Worm (Caenorhabditis elegans) whole organism, early embryonic: ENCODE results near the gene C15H11.13.
A peak's percentile ranks its signal among the peaks of the same experiment; 100 is the strongest.

Source experiments
- B0310.2 ChIP-seq: sonication (generic microtip); optimal IDR thresholded peaks from 2 replicates; lab custom pipeline; 2016; ENCODE audit warnings: mild to moderate bottlenecking, missing genetic modification characterization, missing compliant biosample characterization
- F13C5.2 ChIP-seq: sonication (generic microtip); optimal IDR thresholded peaks from 2 replicates; lab custom pipeline; 2017; ENCODE audit warnings: mild to moderate bottlenecking, missing genetic modification characterization, inconsistent platforms, missing compliant biosample characterization
- aly-1 ChIP-seq: sonication (generic microtip); optimal IDR thresholded peaks from 2 replicates; lab custom pipeline; 2016; ENCODE audit warnings: missing genetic modification characterization, missing compliant biosample characterization
- ama-1 ChIP-seq: fragments of 150-350 bp; optimal IDR thresholded peaks from 2 replicates; lab custom pipeline; 2014
- ceh-13 ChIP-seq: fragments of 200-800 bp; sonication (Bioruptor generic); optimal IDR thresholded peaks from 2 replicates; lab custom pipeline; 2018; ENCODE audit warnings: mild to moderate bottlenecking, missing genetic modification characterization, missing compliant biosample characterization
- ceh-36 ChIP-seq: sonication (generic microtip); optimal IDR thresholded peaks from 2 replicates; lab custom pipeline; 2016; ENCODE audit warnings: missing genetic modification characterization, inconsistent platforms, missing compliant biosample characterization
- ets-7 ChIP-seq: sonication (generic microtip); optimal IDR thresholded peaks from 2 replicates; lab custom pipeline; 2016; ENCODE audit warnings: missing genotype, missing genetic modification characterization, missing compliant biosample characterization
- flt-1 ChIP-seq: fragments of 200-800 bp; sonication (Bioruptor generic); IDR thresholded peaks from 2 replicates; pipeline ENCODE4 v1.3.6; 2022; ENCODE audit warnings: missing genetic modification characterization, missing compliant biosample characterization
- hmbx-1 ChIP-seq: sonication (generic microtip); optimal IDR thresholded peaks from 2 replicates; lab custom pipeline; 2016; ENCODE audit warnings: mild to moderate bottlenecking, missing genetic modification characterization, missing compliant biosample characterization
- hmg-4 ChIP-seq: fragments of 200-800 bp; sonication (Bioruptor generic); optimal IDR thresholded peaks from 2 replicates; lab custom pipeline; 2018; ENCODE audit warnings: mild to moderate bottlenecking, missing genetic modification characterization, missing compliant biosample characterization
- hnd-1 ChIP-seq: sonication (generic microtip); optimal IDR thresholded peaks from 2 replicates; lab custom pipeline; 2016; ENCODE audit warnings: missing genetic modification characterization, missing compliant biosample characterization
- pes-1 ChIP-seq: fragments of 200-800 bp; sonication (Bioruptor generic); IDR thresholded peaks from 2 replicates; pipeline ENCODE4 v1.3.6; 2022; ENCODE audit warnings: missing genetic modification reagents, missing genetic modification characterization, missing compliant biosample characterization
- scrt-1 ChIP-seq: fragments of 200-800 bp; sonication (Bioruptor generic); IDR thresholded peaks from 2 replicates; pipeline ENCODE4 v1.3.6; 2022; ENCODE audit warnings: missing genetic modification characterization, missing compliant biosample characterization
- sea-1 ChIP-seq: fragments of 200-800 bp; sonication (Bioruptor generic); conservative IDR thresholded peaks from 2 replicates; pipeline ENCODE4 v1.3.6; 2022; ENCODE audit warnings: missing genetic modification characterization, missing compliant biosample characterization
- tbx-11 ChIP-seq: fragments of 200-800 bp; sonication (Bioruptor generic); IDR thresholded peaks from 2 replicates; pipeline ENCODE4 v1.3.6; 2022; ENCODE audit warnings: missing genetic modification characterization, missing compliant biosample characterization
- tbx-37 ChIP-seq: fragments of 200-800 bp; sonication (Bioruptor generic); conservative IDR thresholded peaks from 2 replicates; pipeline ENCODE4 v1.3.6; 2022; ENCODE audit warnings: missing genetic modification reagents, missing genetic modification characterization, missing compliant biosample characterization
- tra-4 ChIP-seq: sonication (generic microtip); optimal IDR thresholded peaks from 2 replicates; lab custom pipeline; 2017; ENCODE audit warnings: missing genetic modification characterization, missing compliant biosample characterization

The C15H11.13 gene

ce11 chrV:14432259-14432658, 37.4 kb downstream of the C15H11.13 start, which contains the start of gene egl-1:
Gene egl-1, minus strand, starts transcription at chrV:14432359.
- no peak for TF ChIP-seq ceh-36 (tag; lab: Kevin White, UChicago)

ce11 chrV:14433584-14433983, 38.7 kb downstream of the C15H11.13 start:
- no peak for TF ChIP-seq sea-1
- no peak for TF ChIP-seq tbx-37 (GFP tag; lab: Robert Waterston, UW)
- no peak for TF ChIP-seq B0310.2 (tag; lab: Kevin White, UChicago)
- TF ChIP-seq ceh-13 (GFP tag; lab: Kevin White, UChicago), result no peak
- TF ChIP-seq ceh-36 (tag; lab: Kevin White, UChicago), result peak; percentile 71

ce11 chrV:14436195-14436594, 41.4 kb downstream of the C15H11.13 start:
- TF ChIP-seq ceh-36 (tag; lab: Kevin White, UChicago) (no peak), pes-1 (GFP tag; lab: Robert Waterston, UW) (no peak), tbx-37 (GFP tag; lab: Robert Waterston, UW) (no peak), scrt-1 (GFP tag; lab: Robert Waterston, UW) (no peak), aly-1 (tag; lab: Kevin White, UChicago) (no peak), ama-1 (lab: Kevin White, UChicago) (no peak), sea-1 (no peak), B0310.2 (tag; lab: Kevin White, UChicago) (no peak)

ce11 chrV:14437355-14437754, 42.5 kb downstream of the C15H11.13 start:
- TF ChIP-seq aly-1 (tag; lab: Kevin White, UChicago) (no peak), ets-7 (tag; lab: Kevin White, UChicago) (no peak), hmg-4 (GFP tag; lab: Kevin White, UChicago) (no peak), ama-1 (lab: Kevin White, UChicago) (no peak), F13C5.2 (tag; lab: Kevin White, UChicago) (no peak), tbx-11 (no peak), tra-4 (tag; lab: Kevin White, UChicago) (no peak)

ce11 chrV:14438099-14438739, 43.4 kb downstream of the C15H11.13 start:
- TF ChIP-seq flt-1 (GFP tag; lab: Robert Waterston, UW) (no peak), hnd-1 (tag; lab: Kevin White, UChicago) (no peak), hmbx-1 (tag; lab: Kevin White, UChicago) (no peak), pes-1 (GFP tag; lab: Robert Waterston, UW) (no peak), hmg-4 (GFP tag; lab: Kevin White, UChicago) (no peak), scrt-1 (GFP tag; lab: Robert Waterston, UW) (no peak)

- TF ChIP-seq flt-1 (GFP tag; lab: Robert Waterston, UW) (no peak), hnd-1 (tag; lab: Kevin White, UChicago) (no peak), pes-1 (GFP tag; lab: Robert Waterston, UW) (no peak), ceh-36 (tag; lab: Kevin White, UChicago) (no peak), tbx-37 (GFP tag; lab: Robert Waterston, UW) (no peak), tbx-11 (no peak), B0310.2 (tag; lab: Kevin White, UChicago) (no peak), hmbx-1 (tag; lab: Kevin White, UChicago) (no peak)
Measured at ce11 chrV:14439236-14439635, 44.4 kb downstream of the C15H11.13 start.

ce11 chrV:14440841-14441240, 46.0 kb downstream of the C15H11.13 start, which contains the start of gene F23B12.4:
Gene F23B12.4, plus strand, starts transcription at chrV:14441141.
- TF ChIP-seq scrt-1 (GFP tag; lab: Robert Waterston, UW) (no peak), tra-4 (tag; lab: Kevin White, UChicago) (no peak), tbx-11 (no peak), sea-1 (no peak), ets-7 (tag; lab: Kevin White, UChicago) (no peak), ceh-13 (GFP tag; lab: Kevin White, UChicago) (no peak), flt-1 (GFP tag; lab: Robert Waterston, UW) (no peak), hmbx-1 (tag; lab: Kevin White, UChicago) (no peak), hmg-4 (GFP tag; lab: Kevin White, UChicago) (no peak), tbx-37 (GFP tag; lab: Robert Waterston, UW) (no peak), F13C5.2 (tag; lab: Kevin White, UChicago) (no peak), B0310.2 (tag; lab: Kevin White, UChicago) (no peak), aly-1 (tag; lab: Kevin White, UChicago) (no peak), hnd-1 (tag; lab: Kevin White, UChicago) (no peak), ceh-36 (tag; lab: Kevin White, UChicago) (no peak), ama-1 (lab: Kevin White, UChicago) (no peak), pes-1 (GFP tag; lab: Robert Waterston, UW) (no peak)
